Fruit fly (Drosophila melanogaster) whole organism, embryonic: Measurements from ENCODE around the gene Sems.

ENCODE experiments used
- Atf6 ChIP-seq: fragments of 200-800 bp; sonication (Bioruptor generic); IDR thresholded peaks from 2 replicates; pipeline ENCODE4 v1.3.6; 2022; ENCODE audit warnings: missing biosample characterization, missing genetic modification characterization
- Awh ChIP-seq: fragments of 200-800 bp; sonication (Bioruptor generic); IDR thresholded peaks from 2 replicates; pipeline ENCODE4, ENCODE4 v1.3.6; 2022; ENCODE audit warnings: missing biosample characterization, missing genetic modification characterization
- Bdp1 ChIP-seq: fragments of 200-800 bp; sonication (Bioruptor generic); optimal IDR thresholded peaks from 3 replicates; lab custom pipeline; 2016; ENCODE audit warnings: missing biosample characterization, missing genetic modification characterization
- BtbVII ChIP-seq: fragments of 200-800 bp; sonication (Bioruptor generic); optimal IDR thresholded peaks from 3 replicates; lab custom pipeline; 2017; ENCODE audit warnings: missing biosample characterization, mild to moderate bottlenecking, missing genetic modification characterization
- CG10431 ChIP-seq: fragments of 200-800 bp; sonication (Bioruptor generic); optimal IDR thresholded peaks from 3 replicates; lab custom pipeline; 2018; ENCODE audit warnings: missing biosample characterization, mild to moderate bottlenecking, missing genetic modification characterization
- CG10959 ChIP-seq: fragments of 200-800 bp; sonication (Bioruptor generic); IDR thresholded peaks from 2 replicates; pipeline ENCODE4 v1.3.6; 2022; ENCODE audit warnings: missing biosample characterization, missing genetic modification characterization
- CG11723 ChIP-seq: fragments of 200-800 bp; sonication (Bioruptor generic); optimal IDR thresholded peaks from 2 replicates; lab custom pipeline; 2017; ENCODE audit warnings: missing biosample characterization, mild to moderate bottlenecking, missing genetic modification characterization
- CG16813 ChIP-seq: fragments of 200-800 bp; sonication (Bioruptor generic); IDR thresholded peaks from 3 replicates; pipeline ENCODE4 v1.3.6; 2022; ENCODE audit warnings: missing biosample characterization, missing genetic modification characterization; ENCODE audit not compliant: partially characterized antibody
- CG17328 ChIP-seq: fragments of 200-800 bp; sonication (Bioruptor generic); IDR thresholded peaks from 2 replicates; pipeline ENCODE4 v1.3.6; 2022; ENCODE audit warnings: missing biosample characterization, missing genetic modification characterization
- CG17912 ChIP-seq: fragments of 200-800 bp; sonication (Bioruptor generic); optimal IDR thresholded peaks from 2 replicates; lab custom pipeline; 2018; ENCODE audit warnings: missing biosample characterization, mild to moderate bottlenecking, missing genetic modification characterization
- CG2120 ChIP-seq: fragments of 200-800 bp; sonication (Bioruptor generic); optimal IDR thresholded peaks from 3 replicates; lab custom pipeline; 2016; ENCODE audit warnings: missing biosample characterization, missing genetic modification characterization
- CG2199 ChIP-seq: fragments of 200-800 bp; sonication (Bioruptor generic); IDR thresholded peaks from 3 replicates; pipeline ENCODE4 v1.3.6; 2022; ENCODE audit warnings: missing biosample characterization, missing genetic modification characterization
- CG31365 ChIP-seq: fragments of 200-800 bp; sonication (Bioruptor generic); optimal IDR thresholded peaks from 2 replicates; lab custom pipeline; 2018; ENCODE audit warnings: missing biosample characterization, mild to moderate bottlenecking, missing genetic modification characterization
- CG32532 ChIP-seq: fragments of 200-800 bp; sonication (Bioruptor generic); IDR thresholded peaks from 2 replicates; pipeline ENCODE4 v1.3.6; 2022; ENCODE audit warnings: missing biosample characterization, missing genetic modification characterization
- CG4707 ChIP-seq: fragments of 200-800 bp; sonication (Bioruptor generic); optimal IDR thresholded peaks from 2 replicates; lab custom pipeline; 2018; ENCODE audit warnings: missing biosample characterization, mild to moderate bottlenecking, missing genetic modification characterization, moderate library complexity
- CG6813 ChIP-seq: fragments of 200-800 bp; sonication (Bioruptor generic); optimal IDR thresholded peaks from 2 replicates; lab custom pipeline; 2017; ENCODE audit warnings: missing biosample characterization, missing genetic modification characterization, mild to moderate bottlenecking, moderate library complexity, missing genetic modification reagents
- CG6854 ChIP-seq: fragments of 200-800 bp; sonication (Bioruptor generic); optimal IDR thresholded peaks from 3 replicates; lab custom pipeline; 2017; ENCODE audit warnings: missing biosample characterization, mild to moderate bottlenecking, missing genetic modification characterization
- CG7839 ChIP-seq: fragments of 200-800 bp; sonication (Bioruptor generic); optimal IDR thresholded peaks from 3 replicates; lab custom pipeline; 2018; ENCODE audit warnings: missing biosample characterization, mild to moderate bottlenecking, missing genetic modification characterization, moderate library complexity
- CG8388 ChIP-seq: fragments of 200-800 bp; sonication (Bioruptor generic); optimal IDR thresholded peaks from 2 replicates; lab custom pipeline; 2019; ENCODE audit warnings: missing biosample characterization, mild to moderate bottlenecking, missing genetic modification characterization, moderate library complexity
- CG9215 ChIP-seq: fragments of 200-800 bp; sonication (Bioruptor generic); IDR thresholded peaks from 2 replicates; pipeline ENCODE4 v1.3.6; 2022; ENCODE audit warnings: missing biosample characterization, missing genetic modification characterization
- CTCF ChIP-seq: fragments of 200-800 bp; sonication (Bioruptor generic); optimal IDR thresholded peaks from 2 replicates; lab custom pipeline; 2017; ENCODE audit warnings: missing biosample characterization, mild to moderate bottlenecking, missing genetic modification characterization, moderate library complexity
- CkIIα-i1 ChIP-seq: fragments of 200-800 bp; sonication (Bioruptor generic); IDR thresholded peaks from 2 replicates; pipeline ENCODE4 v1.3.6; 2022; ENCODE audit warnings: missing biosample characterization, missing genetic modification characterization
- CoRest ChIP-seq: fragments of 200-800 bp; sonication (Bioruptor generic); optimal IDR thresholded peaks from 3 replicates; lab custom pipeline; 2018; ENCODE audit warnings: missing biosample characterization, mild to moderate bottlenecking, missing genetic modification characterization, moderate library complexity
- D ChIP-seq, 2 experiments: fragments of 200-800 bp in 1 of 2; fragments of >200 bp in 1 of 2; sonication (Bioruptor generic) in 1 of 2; optimal IDR thresholded peaks; 2 replicates in 1 of 2; 3 replicates in 1 of 2; lab custom pipeline; 2017; ENCODE audit warnings: mild to moderate bottlenecking in 1 of 2, missing biosample characterization in 1 of 2, missing genetic modification characterization in 1 of 2, missing genetic modification reagents in 1 of 2
- Dref ChIP-seq: fragments of 200-800 bp; sonication (Bioruptor generic); IDR thresholded peaks from 2 replicates; pipeline ENCODE4 v1.3.6; 2022; ENCODE audit warnings: missing biosample characterization, missing genetic modification characterization
- Fer3 ChIP-seq: fragments of 200-800 bp; sonication (Bioruptor generic); optimal IDR thresholded peaks from 2 replicates; lab custom pipeline; 2018; ENCODE audit warnings: missing biosample characterization, mild to moderate bottlenecking, missing genetic modification characterization, moderate library complexity
- HLHmδ ChIP-seq: fragments of 200-800 bp; sonication (Bioruptor generic); optimal IDR thresholded peaks from 2 replicates; lab custom pipeline; 2018; ENCODE audit warnings: missing biosample characterization, mild to moderate bottlenecking, missing genetic modification characterization, moderate library complexity
- Hand ChIP-seq: fragments of 200-800 bp; sonication (Bioruptor generic); optimal IDR thresholded peaks from 2 replicates; lab custom pipeline; 2017; ENCODE audit warnings: mild to moderate bottlenecking, missing biosample characterization, missing genetic modification reagents, missing genetic modification characterization
- Hey ChIP-seq: fragments of 200-800 bp; sonication (Bioruptor generic); optimal IDR thresholded peaks from 3 replicates; lab custom pipeline; 2018; ENCODE audit warnings: missing biosample characterization, mild to moderate bottlenecking, missing genetic modification characterization
- Jarid2 ChIP-seq: fragments of 200-800 bp; sonication (Bioruptor generic); optimal IDR thresholded peaks from 3 replicates; lab custom pipeline; 2017; ENCODE audit warnings: mild to moderate bottlenecking, missing biosample characterization, missing genetic modification reagents, missing genetic modification characterization
- NC2α ChIP-seq: fragments of 200-800 bp; sonication (Bioruptor generic); optimal IDR thresholded peaks from 2 replicates; lab custom pipeline; 2016; ENCODE audit warnings: missing biosample characterization, missing genetic modification characterization
- Ssrp ChIP-seq: fragments of 200-800 bp; sonication (Bioruptor generic); optimal IDR thresholded peaks from 2 replicates; lab custom pipeline; 2018; ENCODE audit warnings: missing biosample characterization, mild to moderate bottlenecking, missing genetic modification characterization, moderate library complexity
- Stat92E ChIP-seq, 3 experiments: fragments of >200 bp in 2 of 3; fragments of 200-800 bp in 1 of 3; sonication (Bioruptor generic) in 1 of 3; optimal IDR thresholded peaks; 2 replicates each; lab custom pipeline; 2017 to 2019; ENCODE audit warnings: missing biosample characterization in 3 of 3, missing genetic modification characterization in 3 of 3, mild to moderate bottlenecking in 1 of 3, moderate library complexity in 1 of 3
- aop ChIP-seq: fragments of 200-800 bp; sonication (Bioruptor generic); IDR thresholded peaks from 2 replicates; pipeline ENCODE4 v1.3.6; 2022; ENCODE audit warnings: missing biosample characterization, missing genetic modification characterization
- ash1 ChIP-seq: fragments of 200-800 bp; sonication (Bioruptor generic); optimal IDR thresholded peaks from 2 replicates; lab custom pipeline; 2018; ENCODE audit warnings: missing biosample characterization, mild to moderate bottlenecking, missing genetic modification characterization
- bbx ChIP-seq: fragments of 200-800 bp; sonication (Bioruptor generic); IDR thresholded peaks from 2 replicates; pipeline ENCODE4 v1.3.6; 2022; ENCODE audit warnings: missing biosample characterization, missing genetic modification characterization; ENCODE audit not compliant: partially characterized antibody
- bsh ChIP-seq, 2 experiments: fragments of 200-800 bp; sonication (Bioruptor generic); optimal IDR thresholded peaks; 2 replicates each; lab custom pipeline; 2017 to 2018; ENCODE audit warnings: mild to moderate bottlenecking in 2 of 2, missing biosample characterization in 2 of 2, missing genetic modification characterization in 2 of 2, moderate library complexity in 1 of 2
- danr ChIP-seq: fragments of 200-800 bp; sonication (Bioruptor generic); IDR thresholded peaks from 2 replicates; pipeline ENCODE4 v1.3.6; 2022; ENCODE audit warnings: missing biosample characterization, missing genetic modification characterization
- dpn ChIP-seq, 2 experiments: fragments of 200-800 bp; sonication (Bioruptor generic); optimal IDR thresholded peaks; 3 replicates each; lab custom pipeline; 2016; ENCODE audit warnings: missing biosample characterization in 2 of 2, missing genetic modification characterization in 2 of 2
- emc ChIP-seq: fragments of 200-800 bp; sonication (Bioruptor generic); optimal IDR thresholded peaks from 2 replicates; lab custom pipeline; 2016; ENCODE audit warnings: missing biosample characterization, missing genetic modification characterization
- fd3F ChIP-seq: fragments of 200-800 bp; sonication (Bioruptor generic); optimal IDR thresholded peaks from 2 replicates; lab custom pipeline; 2018; ENCODE audit warnings: missing biosample characterization, mild to moderate bottlenecking, missing genetic modification characterization, moderate library complexity
- lab ChIP-seq: fragments of 200-800 bp; sonication (Bioruptor generic); optimal IDR thresholded peaks from 3 replicates; lab custom pipeline; 2017; ENCODE audit warnings: missing biosample characterization, missing genetic modification characterization, mild to moderate bottlenecking, moderate library complexity, missing genetic modification reagents
- seq ChIP-seq: fragments of 200-800 bp; sonication (Bioruptor generic); IDR thresholded peaks from 2 replicates; pipeline ENCODE4 v1.3.6; 2022; ENCODE audit warnings: missing biosample characterization, missing genetic modification characterization
- sisA ChIP-seq: fragments of 200-800 bp; sonication (Bioruptor generic); IDR thresholded peaks from 2 replicates; pipeline ENCODE4 v1.3.6; 2022; ENCODE audit warnings: missing biosample characterization, missing genetic modification characterization
- sna ChIP-seq: fragments of 200-800 bp; sonication (Bioruptor generic); IDR thresholded peaks from 2 replicates; pipeline ENCODE4 v1.3.6; 2022; ENCODE audit warnings: missing biosample characterization, missing genetic modification characterization; ENCODE audit not compliant: partially characterized antibody
- sug ChIP-seq: fragments of 200-800 bp; optimal IDR thresholded peaks from 2 replicates; lab custom pipeline; 2019; ENCODE audit warnings: missing biosample characterization, mild to moderate bottlenecking, missing genetic modification characterization, moderate library complexity
- tna ChIP-seq: fragments of 200-800 bp; sonication (Bioruptor generic); IDR thresholded peaks from 2 replicates; pipeline ENCODE4 v1.3.6; 2022; ENCODE audit warnings: missing biosample characterization, missing genetic modification characterization; ENCODE audit not compliant: partially characterized antibody
- toy ChIP-seq: fragments of 200-800 bp; sonication (Bioruptor generic); IDR thresholded peaks from 2 replicates; pipeline ENCODE4 v1.3.6; 2022; ENCODE audit warnings: missing biosample characterization, missing genetic modification characterization

The Sems gene

DNA sequence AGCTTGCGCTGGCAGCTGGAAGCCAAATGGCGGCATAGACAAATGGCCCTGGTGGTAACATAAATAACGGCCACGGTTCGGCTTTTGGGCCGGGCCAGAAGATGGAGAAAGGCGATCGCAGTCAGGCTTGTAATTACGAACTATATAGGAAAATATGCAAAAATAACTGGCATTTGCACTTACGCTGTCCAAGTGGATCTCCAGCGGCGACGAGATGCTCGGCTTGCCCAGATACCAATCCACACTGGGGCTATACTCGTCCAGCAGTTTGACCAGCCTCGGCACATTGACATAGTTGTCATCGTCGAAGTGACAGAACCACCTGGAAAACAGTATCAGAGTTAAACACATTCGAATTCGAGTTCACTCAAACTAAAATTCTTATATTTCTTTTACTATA lies 29.0 kb downstream of the Sems start, which contains the start of gene CG10589:
CG10589 (plus strand) TSS at position 301 of the 400 bp plus-strand sequence.
- TF ChIP-seq toy (no peak), ash1 (no peak), CG6854 (GFP tag; lab: Kevin White, UChicago) (no peak), BtbVII (GFP tag; lab: Kevin White, UChicago) (no peak), Stat92E (GFP tag; optimal IDR thresholded peaks at IDR 0.05; lab: Kevin White, UChicago) (no peak), CTCF (GFP tag; lab: Kevin White, UChicago) (no peak), CG7839 (tag; lab: Kevin White, UChicago) (no peak), D (optimal IDR thresholded peaks at IDR 0.05; lab: Kevin White, UChicago) (no peak), D (GFP tag; optimal IDR thresholded peaks at IDR 0.05; lab: Kevin White, UChicago) (no peak), Jarid2 (GFP tag; lab: Kevin White, UChicago) (no peak), CG6813 (GFP tag; lab: Kevin White, UChicago) (no peak)

dm6 chr3L:20923030-20923591 lies 33.4 kb downstream of the Sems start:
- TF ChIP-seq CG17912 (no peak), tna (GFP tag; lab: Robert Waterston, UW) (no peak), CG4707 (GFP tag; lab: Kevin White, UChicago) (no peak), NC2α (peak; percentile 18), CG2120 (GFP tag; lab: Kevin White, UChicago) (no peak), aop (GFP tag; lab: Robert Waterston, UW) (no peak), CG11723 (GFP tag; lab: Kevin White, UChicago) (no peak), CG16813 (GFP tag; lab: Robert Waterston, UW) (no peak), emc (GFP tag; lab: Kevin White, UChicago) (no peak), CG31365 (tag; lab: Kevin White, UChicago) (no peak), CG32532 (GFP tag; lab: Robert Waterston, UW) (no peak), sisA (GFP tag; lab: Robert Waterston, UW) (no peak), sna (GFP tag; lab: Robert Waterston, UW) (no peak), CG9215 (GFP tag; lab: Robert Waterston, UW) (no peak), bsh (GFP tag; optimal IDR thresholded peaks at IDR 0.05; lab: Kevin White, UChicago) (peak; percentile 76 to 83), toy (no peak), danr (GFP tag; lab: Robert Waterston, UW) (no peak), dpn (GFP tag; optimal IDR thresholded peaks at IDR 0.05; lab: Kevin White, UChicago) (peak in 1 of 2 experiments; percentile 23), Hey (no peak), CG10959 (GFP tag; lab: Robert Waterston, UW) (peak; percentile 70), sug (tag; lab: Kevin White, UChicago) (no peak), CG17328 (GFP tag; lab: Robert Waterston, UW) (no peak; the same call in 1 of the 2 replicates), fd3F (GFP tag; lab: Kevin White, UChicago) (no peak), seq (GFP tag; lab: Robert Waterston, UW) (no peak), Dref (GFP tag; lab: Robert Waterston, UW) (no peak), CkIIα-i1 (GFP tag; lab: Robert Waterston, UW) (no peak), CG8388 (GFP tag; lab: Kevin White, UChicago) (peak; percentile 55), HLHmδ (GFP tag; lab: Kevin White, UChicago) (no peak), Hand (GFP tag; lab: Kevin White, UChicago) (no peak), Ssrp (tag; lab: Kevin White, UChicago) (peak; percentile 67), CG2199 (0 out of 3 replicates have a peak, but pooled peaks have one; percentile 62), Bdp1 (GFP tag; lab: Kevin White, UChicago) (no peak), Awh (0 out of 2 replicates have a peak, but pooled peaks have one; percentile 26), CoRest (tag; lab: Kevin White, UChicago) (peak; percentile 38), bbx (no peak), CG10431 (GFP tag; lab: Kevin White, UChicago) (no peak), Atf6 (GFP tag; lab: Robert Waterston, UW) (no peak), Fer3 (tag; lab: Kevin White, UChicago) (no peak), lab (peak; percentile 6)
